Fruit fly (Drosophila melanogaster) whole organism, pupa: Measurements from ENCODE around the gene CG9471.

Experiments
- CG10348 ChIP-seq: fragments of 200-800 bp; sonication (Bioruptor generic); IDR thresholded peaks from 2 replicates; pipeline ENCODE4 v1.3.6; 2022; ENCODE audit warnings: missing biosample characterization, missing genetic modification characterization
- CG12605 ChIP-seq: fragments of 200-800 bp; sonication (Bioruptor generic); IDR thresholded peaks from 2 replicates; pipeline ENCODE4 v1.3.6; 2022; ENCODE audit warnings: missing biosample characterization, missing genetic modification characterization
- CG13204 ChIP-seq: fragments of 200-800 bp; sonication (Bioruptor generic); optimal IDR thresholded peaks from 2 replicates; lab custom pipeline; 2018; ENCODE audit warnings: missing biosample characterization, mild to moderate bottlenecking, missing genetic modification characterization, moderate library complexity
- CG14655 ChIP-seq: fragments of 200-800 bp; sonication (Bioruptor generic); optimal IDR thresholded peaks from 3 replicates; lab custom pipeline; 2017; ENCODE audit warnings: mild to moderate bottlenecking, missing biosample characterization, missing genetic modification reagents, missing genetic modification characterization
- CG15710 ChIP-seq: fragments of 200-800 bp; sonication (Bioruptor generic); optimal IDR thresholded peaks from 2 replicates; lab custom pipeline; 2018; ENCODE audit warnings: missing biosample characterization, mild to moderate bottlenecking, missing genetic modification characterization, moderate library complexity
- CG17806 ChIP-seq: fragments of 200-800 bp; sonication (Bioruptor generic); optimal IDR thresholded peaks from 2 replicates; lab custom pipeline; 2018; ENCODE audit warnings: missing biosample characterization, mild to moderate bottlenecking, missing genetic modification characterization, moderate library complexity
- CG32121 ChIP-seq: fragments of 200-800 bp; sonication (Bioruptor generic); IDR thresholded peaks from 2 replicates; pipeline ENCODE4 v1.3.6; 2022; ENCODE audit warnings: missing biosample characterization, missing genetic modification characterization
- CG34367 ChIP-seq: fragments of 200-800 bp; sonication (Bioruptor generic); optimal IDR thresholded peaks from 2 replicates; lab custom pipeline; 2018; ENCODE audit warnings: missing biosample characterization, mild to moderate bottlenecking, missing genetic modification characterization
- CG4496 ChIP-seq: fragments of 200-800 bp; sonication (Bioruptor generic); IDR thresholded peaks from 3 replicates; pipeline ENCODE4 v1.3.6; 2022; ENCODE audit warnings: missing biosample characterization, missing genetic modification characterization
- CG8159 ChIP-seq: fragments of 200-800 bp; sonication (Bioruptor generic); optimal IDR thresholded peaks from 3 replicates; lab custom pipeline; 2018; ENCODE audit warnings: missing biosample characterization, mild to moderate bottlenecking, missing genetic modification characterization, moderate library complexity
- CG8301 ChIP-seq: fragments of 200-800 bp; sonication (Bioruptor generic); optimal IDR thresholded peaks from 2 replicates; lab custom pipeline; 2018; ENCODE audit warnings: missing biosample characterization, mild to moderate bottlenecking, missing genetic modification characterization
- CG9948 ChIP-seq: fragments of 200-800 bp; sonication (Bioruptor generic); optimal IDR thresholded peaks from 2 replicates; lab custom pipeline; 2018; ENCODE audit warnings: missing biosample characterization, mild to moderate bottlenecking, missing genetic modification characterization, moderate library complexity
- D1 ChIP-seq: fragments of 200-800 bp; sonication (Bioruptor generic); optimal IDR thresholded peaks from 2 replicates; lab custom pipeline; 2018; ENCODE audit warnings: missing biosample characterization, mild to moderate bottlenecking, missing genetic modification characterization, moderate library complexity
- EcR ChIP-seq: fragments of 200-800 bp; sonication (Bioruptor generic); optimal IDR thresholded peaks from 3 replicates; lab custom pipeline; 2019; ENCODE audit warnings: missing biosample characterization, missing genetic modification characterization, mild to moderate bottlenecking, moderate library complexity, missing genetic modification reagents
- Ets98B ChIP-seq: fragments of 200-800 bp; sonication (Bioruptor generic); IDR thresholded peaks from 2 replicates; pipeline ENCODE4 v1.3.6; 2022; ENCODE audit warnings: missing biosample characterization, missing genetic modification characterization
- Pif1A ChIP-seq: fragments of 200-800 bp; sonication (Bioruptor generic); optimal IDR thresholded peaks from 3 replicates; lab custom pipeline; 2016; ENCODE audit warnings: missing biosample characterization, missing genetic modification characterization
- Pif1B ChIP-seq: fragments of 200-800 bp; sonication (Bioruptor generic); optimal IDR thresholded peaks from 3 replicates; lab custom pipeline; 2016; ENCODE audit warnings: missing biosample characterization, missing genetic modification characterization
- Snoo ChIP-seq: fragments of 200-800 bp; sonication (Bioruptor generic); optimal IDR thresholded peaks from 3 replicates; lab custom pipeline; 2017; ENCODE audit warnings: missing biosample characterization, mild to moderate bottlenecking, missing genetic modification characterization, inconsistent platforms
- fd96Ca ChIP-seq: fragments of 200-800 bp; sonication (Bioruptor generic); IDR thresholded peaks from 3 replicates; pipeline ENCODE4 v1.3.6; 2022; ENCODE audit warnings: missing biosample characterization, missing genetic modification characterization
- gl ChIP-seq: fragments of 200-800 bp; sonication (Bioruptor generic); optimal IDR thresholded peaks from 2 replicates; lab custom pipeline; 2018; ENCODE audit warnings: missing biosample characterization, mild to moderate bottlenecking, missing genetic modification characterization
- rn ChIP-seq: fragments of 200-800 bp; sonication (Bioruptor generic); IDR thresholded peaks from 2 replicates; pipeline ENCODE4 v1.3.6; 2022; ENCODE audit warnings: missing biosample characterization, missing genetic modification characterization

CG9471 gene

DNA sequence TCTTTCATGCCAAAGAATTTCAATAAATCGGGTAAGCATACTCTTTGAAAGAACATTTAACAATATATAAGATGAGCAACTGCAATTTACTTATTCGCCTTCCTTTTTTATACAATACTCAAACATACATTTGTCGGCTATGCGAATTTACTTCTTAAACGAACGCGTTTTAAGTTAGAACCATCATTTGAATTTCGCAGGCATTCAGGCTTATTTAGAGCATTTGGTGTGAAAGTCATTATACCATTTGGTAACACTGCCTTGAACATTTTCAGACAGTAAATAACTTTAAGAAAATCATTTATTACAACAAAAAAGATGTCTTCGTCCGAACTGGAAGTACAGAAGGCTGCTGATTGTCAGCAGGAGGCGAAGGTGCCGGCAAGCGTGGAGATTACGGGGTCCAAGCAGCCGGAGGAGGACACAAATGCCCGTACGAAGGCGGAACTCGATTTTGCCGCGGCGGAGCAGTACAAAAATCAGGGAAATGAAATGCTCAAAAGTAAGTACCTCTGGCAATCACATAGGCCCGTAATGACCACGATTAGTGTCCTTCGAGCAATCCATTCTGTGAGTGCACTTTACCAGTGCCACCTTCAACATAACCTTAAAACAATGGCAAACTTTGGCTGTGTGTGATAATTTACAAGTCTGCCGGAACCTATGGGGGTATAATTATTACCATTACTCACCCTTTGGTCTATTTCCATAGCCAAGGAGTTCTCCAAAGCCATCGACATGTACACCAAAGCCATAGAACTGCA is 23.3 kb downstream of the CG9471 start:
- TF ChIP-seq CG12605 (GFP tag; lab: Robert Waterston, UW) (no peak), CG8159 (no peak), EcR (GFP tag; lab: Kevin White, UChicago) (no peak), CG10348 (GFP tag; lab: Robert Waterston, UW) (no peak), CG9948 (no peak), Pif1B (no peak), CG4496 (GFP tag; lab: Robert Waterston, UW) (no peak), CG17806 (tag; lab: Kevin White, UChicago) (no peak), D1 (tag; lab: Kevin White, UChicago) (no peak), CG13204 (GFP tag; lab: Kevin White, UChicago) (no peak), rn (no peak), fd96Ca (no peak), CG34367 (tag; lab: Kevin White, UChicago) (no peak), gl (tag; lab: Kevin White, UChicago) (no peak), Ets98B (GFP tag; lab: Robert Waterston, UW) (no peak), CG15710 (tag; lab: Kevin White, UChicago) (no peak), Snoo (no peak)
- TF ChIP-seq, all 21 proteins: peak for 0

DNA sequence ATGACTTTTGCATAAGTTTGCCTTT is 23.7 kb downstream of the CG9471 start, which contains the start of gene PpD3:
Gene PpD3 (plus strand): TSS at position 1 of the 25 bp plus-strand sequence.
- TF ChIP-seq Pif1A (GFP tag; lab: Kevin White, UChicago): no peak
- TF ChIP-seq Snoo: no peak
- no peak for TF ChIP-seq CG17806 (tag; lab: Kevin White, UChicago)
- no peak for TF ChIP-seq CG12605 (GFP tag; lab: Robert Waterston, UW)
- no peak for TF ChIP-seq D1 (tag; lab: Kevin White, UChicago)
- no peak for TF ChIP-seq Ets98B (GFP tag; lab: Robert Waterston, UW)
- TF ChIP-seq CG8159: no peak
- no peak for TF ChIP-seq CG10348 (GFP tag; lab: Robert Waterston, UW)
- no peak for TF ChIP-seq gl (tag; lab: Kevin White, UChicago)
- TF ChIP-seq CG13204 (GFP tag; lab: Kevin White, UChicago): no peak

DNA sequence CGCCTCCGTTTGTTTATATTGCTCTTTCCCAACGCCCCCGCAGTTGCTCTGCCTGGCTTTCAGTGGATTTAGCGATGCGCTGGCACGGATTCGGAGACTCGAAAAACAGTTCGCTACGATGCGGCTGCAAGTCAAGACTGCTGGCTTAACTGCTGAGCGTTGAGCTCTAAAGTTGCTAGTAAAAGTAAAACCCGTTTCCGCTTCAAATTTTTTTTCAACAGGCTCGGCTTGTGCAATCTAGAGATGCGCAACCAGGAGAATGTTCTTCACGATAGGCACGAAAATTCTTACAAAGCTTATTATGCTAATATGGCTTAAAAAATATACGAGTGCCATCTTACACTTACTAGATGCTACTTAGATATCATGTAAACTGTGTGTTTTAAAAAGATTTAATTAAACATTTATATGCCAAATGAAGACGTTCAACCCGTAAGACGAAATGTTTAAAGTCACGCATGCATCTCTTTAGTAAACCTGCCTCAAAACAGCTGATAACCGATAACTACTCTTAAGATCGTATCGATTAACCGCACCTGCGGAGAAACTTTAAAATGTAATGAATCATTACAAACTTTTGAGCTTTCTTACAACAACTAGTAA is 24.0 kb downstream of the CG9471 start, which contains the start of gene CG12948:
Gene CG12948 (minus strand): TSS at position 473 of the 603 bp plus-strand sequence.
- TF ChIP-seq Snoo (peak; percentile 55), Pif1B (no peak), gl (tag; lab: Kevin White, UChicago) (peak; percentile 29), CG17806 (tag; lab: Kevin White, UChicago) (peak; percentile 23), CG34367 (tag; lab: Kevin White, UChicago) (no peak), CG10348 (GFP tag; lab: Robert Waterston, UW) (no peak), Ets98B (GFP tag; lab: Robert Waterston, UW) (peak; percentile 35; the same call in 1 of the 2 replicates), fd96Ca (peak; percentile 7; the same call in 1 of the 3 replicates), CG9948 (peak; percentile 24), CG14655 (GFP tag; lab: Kevin White, UChicago) (no peak), CG15710 (tag; lab: Kevin White, UChicago) (peak; percentile 53), CG8301 (no peak), EcR (GFP tag; lab: Kevin White, UChicago) (peak; percentile 51), rn (no peak), CG12605 (GFP tag; lab: Robert Waterston, UW) (no peak), CG8159 (no peak), Pif1A (GFP tag; lab: Kevin White, UChicago) (no peak), CG4496 (GFP tag; lab: Robert Waterston, UW) (peak; percentile 47; the same call in 1 of the 3 replicates), CG13204 (GFP tag; lab: Kevin White, UChicago) (no peak), D1 (tag; lab: Kevin White, UChicago) (no peak), CG32121 (GFP tag; lab: Robert Waterston, UW) (peak; percentile 24; the same call in 1 of the 2 replicates)

DNA sequence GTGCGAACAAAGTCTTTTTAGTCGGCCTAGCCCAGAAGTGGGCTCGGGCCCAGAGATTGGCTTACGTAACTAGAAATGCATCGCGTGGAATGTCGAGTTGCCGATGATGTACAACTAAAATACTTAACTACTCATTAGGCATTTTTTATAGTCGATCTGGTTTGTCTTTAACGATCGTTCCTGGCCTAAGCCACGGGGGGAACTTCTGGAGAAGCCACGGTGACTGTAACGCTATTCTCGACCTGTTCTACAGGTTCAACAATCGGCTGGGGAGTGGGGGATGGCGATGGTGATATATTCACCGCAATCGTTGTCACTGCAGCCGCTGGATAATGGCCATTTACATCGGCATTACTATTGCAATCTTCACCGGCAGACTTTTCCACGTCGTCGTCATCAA is 25.1 kb downstream of the CG9471 start, which contains the start of gene CG34409:
Gene CG34409 (minus strand): TSS at position 101 of the 400 bp plus-strand sequence.
- TF ChIP-seq EcR (GFP tag; lab: Kevin White, UChicago) (peak; percentile 9), Pif1B (no peak)

DNA sequence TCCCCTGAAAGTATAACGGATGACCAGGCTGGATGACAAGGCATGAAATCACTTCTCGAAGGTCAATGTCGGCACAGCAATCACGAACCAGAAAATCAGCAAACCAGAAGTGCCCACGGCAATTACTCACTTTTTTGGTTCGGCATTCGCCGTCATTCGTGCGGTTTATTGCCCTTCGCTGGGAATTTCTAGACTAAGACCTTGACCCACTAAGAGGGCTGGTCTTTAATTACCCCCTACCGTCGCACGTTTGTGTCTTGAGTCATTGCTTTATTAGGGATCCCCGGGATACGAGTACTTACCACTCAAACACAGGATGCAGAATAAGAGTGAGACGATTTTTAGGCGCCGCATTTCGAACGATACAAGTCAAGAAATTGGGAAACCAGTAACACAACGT is 25.9 kb downstream of the CG9471 start:
- TF ChIP-seq EcR (GFP tag; lab: Kevin White, UChicago) (peak; percentile 76), rn (no peak), CG12605 (GFP tag; lab: Robert Waterston, UW) (no peak), CG32121 (GFP tag; lab: Robert Waterston, UW) (no peak)
- TF ChIP-seq, all 21 proteins: peak for 1

DNA sequence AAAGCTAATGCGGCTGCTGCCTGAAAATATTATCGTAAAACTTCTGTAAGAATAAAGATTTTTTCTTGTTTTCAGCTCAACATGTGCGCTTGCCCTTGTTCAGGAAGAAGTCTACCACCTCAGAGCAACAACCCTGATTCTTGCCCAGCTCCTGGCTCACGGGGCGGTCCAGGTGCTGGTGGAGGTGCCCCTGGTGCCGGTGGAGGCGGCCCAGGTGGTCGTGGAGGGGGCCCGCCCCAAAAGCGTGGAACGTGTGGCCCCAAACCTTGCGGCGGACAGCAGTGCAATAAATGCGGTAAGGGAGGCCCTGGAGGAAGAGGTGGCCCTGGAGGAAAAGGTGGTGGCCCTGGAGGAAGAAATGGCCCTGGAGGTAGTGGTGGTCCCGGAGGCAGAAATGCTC is 27.3 kb downstream of the CG9471 start:
- TF ChIP-seq CG32121 (GFP tag; lab: Robert Waterston, UW): no peak
- TF ChIP-seq CG8159: no peak
- TF ChIP-seq CG15710 (tag; lab: Kevin White, UChicago): no peak
- TF ChIP-seq gl (tag; lab: Kevin White, UChicago): no peak
- no peak for TF ChIP-seq D1 (tag; lab: Kevin White, UChicago)
- TF ChIP-seq CG14655 (GFP tag; lab: Kevin White, UChicago): no peak
- TF ChIP-seq CG34367 (tag; lab: Kevin White, UChicago): no peak
- no peak for TF ChIP-seq Ets98B (GFP tag; lab: Robert Waterston, UW)
- TF ChIP-seq Pif1A (GFP tag; lab: Kevin White, UChicago): no peak
